Worm (Caenorhabditis elegans): Measurements from ENCODE around the gene T19D12.6.

ce11 chrII:6598050-6598449 lies 44.9 kb downstream of the T19D12.6 start, which contains the start of gene dnj-8:
- TF ChIP-seq ets-4 (tag; optimal IDR thresholded peaks at IDR 0.05) (no peak), fkh-6 (tag; optimal IDR thresholded peaks at IDR 0.05) (no peak), ceh-6 (GFP tag; optimal IDR thresholded peaks at IDR 0.05) (no peak), hlh-30 (tag; optimal IDR thresholded peaks at IDR 0.05; ENCODE audit: insufficient read depth) (no peak), nhr-11 (tag; optimal IDR thresholded peaks at IDR 0.05) (no peak), dmd-4 (tag; optimal IDR thresholded peaks at IDR 0.05; ENCODE audit: borderline replicate concordance) (no peak), ceh-48 (tag; optimal IDR thresholded peaks at IDR 0.05) (peak; percentile 65), C38D4.7 (GFP tag; optimal IDR thresholded peaks at IDR 0.05) (no peak), fkh-10 (GFP tag; optimal IDR thresholded peaks at IDR 0.05) (no peak), pha-4 (tag; optimal IDR thresholded peaks at IDR 0.05) (no peak), unc-86 (tag; optimal IDR thresholded peaks at IDR 0.05) (no peak), ama-1 (optimal IDR thresholded peaks at IDR 0.05) (no peak)
